Worm (Caenorhabditis elegans) whole organism, L2 larva: ENCODE measurements around the gene hex-1.

Experiments
- egl-27 ChIP-seq: sonication (generic microtip); optimal IDR thresholded peaks from 3 replicates; lab custom pipeline; 2017; ENCODE audit warnings: missing biosample characterization, missing genetic modification reagents, missing genetic modification characterization
- mab-5 ChIP-seq: fragments of 150-350 bp; optimal IDR thresholded peaks from 2 replicates; lab custom pipeline; 2014; ENCODE audit warnings: missing biosample characterization, missing genetic modification characterization
- nhr-11 ChIP-seq: fragments of 150-350 bp; optimal IDR thresholded peaks from 2 replicates; lab custom pipeline; 2014; ENCODE audit warnings: missing biosample characterization, missing genetic modification characterization
- nhr-12 ChIP-seq: fragments of 150-350 bp; optimal IDR thresholded peaks from 2 replicates; lab custom pipeline; 2014; ENCODE audit warnings: missing biosample characterization, missing genetic modification characterization
- nhr-23 ChIP-seq: fragments of 150-350 bp; optimal IDR thresholded peaks from 2 replicates; lab custom pipeline; 2014; ENCODE audit warnings: missing biosample characterization, missing genetic modification reagents, missing genetic modification characterization
- nhr-25 ChIP-seq: fragments of 150-350 bp; sonication (generic microtip); optimal IDR thresholded peaks from 3 replicates; lab custom pipeline; 2014; ENCODE audit warnings: missing biosample characterization, missing genetic modification characterization
- nhr-77 ChIP-seq: fragments of 150-350 bp; optimal IDR thresholded peaks from 2 replicates; lab custom pipeline; 2014; ENCODE audit warnings: missing biosample characterization, missing genetic modification characterization
- snpc-4 ChIP-seq: fragments of 150-350 bp; optimal IDR thresholded peaks from 2 replicates; lab custom pipeline; 2014; ENCODE audit warnings: missing biosample characterization, missing genetic modification characterization
- zag-1 ChIP-seq: fragments of 150-350 bp; optimal IDR thresholded peaks from 2 replicates; lab custom pipeline; 2014; ENCODE audit warnings: missing biosample characterization, missing genetic modification characterization

DNA sequence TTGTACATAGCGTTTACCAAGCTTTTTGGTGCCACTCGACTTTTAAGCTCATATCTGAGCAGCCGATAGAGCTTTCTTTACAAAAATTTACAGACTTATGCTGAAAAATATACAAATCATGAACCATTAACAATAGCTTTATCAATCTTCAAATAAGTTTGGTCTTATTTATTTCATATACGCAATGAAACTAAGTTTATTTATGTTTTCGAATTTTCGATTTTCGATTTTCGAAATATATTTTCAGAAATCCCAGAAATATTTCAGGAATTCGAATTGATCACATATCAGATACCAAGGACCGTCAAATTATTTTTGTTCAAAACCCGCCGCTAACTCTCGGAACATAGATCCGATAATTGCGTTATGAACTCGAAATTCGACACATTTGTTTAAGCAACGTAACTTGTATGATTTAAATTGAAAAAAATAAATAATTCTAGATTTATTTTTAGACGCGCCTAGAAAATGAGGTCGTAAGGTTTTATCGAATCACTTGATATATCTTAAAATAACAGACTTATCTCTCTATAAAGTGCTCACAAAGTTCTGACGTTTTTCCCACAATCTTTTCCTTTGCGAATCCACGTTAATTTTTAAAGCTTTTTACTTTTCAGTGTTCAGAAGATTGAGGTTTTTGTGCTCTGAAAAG lies 20.3 kb downstream of the hex-1 start:
- TF ChIP-seq nhr-12 (tag; lab: Kevin White, UChicago) (no peak), nhr-77 (tag; lab: Kevin White, UChicago) (no peak), nhr-25 (tag; lab: Kevin White, UChicago) (no peak), mab-5 (tag; lab: Kevin White, UChicago) (no peak), nhr-23 (tag; lab: Kevin White, UChicago) (no peak), egl-27 (no peak), nhr-11 (tag; lab: Kevin White, UChicago) (no peak), zag-1 (tag; lab: Kevin White, UChicago) (no peak), snpc-4 (tag; lab: Kevin White, UChicago) (no peak)
